Worm (Caenorhabditis elegans) whole organism, young adult: Measurements from ENCODE around the gene mel-28.

Source experiments
- B0336.3 ChIP-seq: fragments of 200-800 bp; sonication (Bioruptor generic); IDR thresholded peaks from 2 replicates; pipeline ENCODE4 v1.3.6; 2022; ENCODE audit warnings: missing genetic modification characterization, missing compliant biosample characterization
- C17E4.6 ChIP-seq: fragments of 200-800 bp; sonication (Bioruptor generic); IDR thresholded peaks from 2 replicates; pipeline ENCODE4 v1.3.6; 2022; ENCODE audit warnings: missing genetic modification reagents, missing genetic modification characterization, missing compliant biosample characterization
- F23B12.7 ChIP-seq: sonication (generic microtip); optimal IDR thresholded peaks from 2 replicates; lab custom pipeline; 2017; ENCODE audit warnings: missing genetic modification characterization, mild to moderate bottlenecking, missing compliant biosample characterization, antibody characterized with exemption, moderate library complexity; ENCODE audit not compliant: insufficient read depth
- F37B4.10 ChIP-seq: fragments of 200-800 bp; sonication (Bioruptor generic); IDR thresholded peaks from 2 replicates; pipeline ENCODE4 v1.3.6; 2022; ENCODE audit warnings: missing genetic modification characterization, missing compliant biosample characterization
- F39B2.1 ChIP-seq: fragments of 200-800 bp; sonication (Bioruptor generic); IDR thresholded peaks from 2 replicates; pipeline ENCODE4 v1.3.6; 2022; ENCODE audit warnings: missing genetic modification reagents, missing genetic modification characterization, missing compliant biosample characterization
- F57A8.1 ChIP-seq: fragments of 200-800 bp; sonication (Bioruptor generic); optimal IDR thresholded peaks from 2 replicates; lab custom pipeline; 2018; ENCODE audit warnings: mild to moderate bottlenecking, missing genetic modification characterization, moderate library complexity, missing compliant biosample characterization
- Y56A3A.18 ChIP-seq: fragments of 200-800 bp; sonication (Bioruptor generic); IDR thresholded peaks from 2 replicates; pipeline ENCODE4 v1.3.6; 2022; ENCODE audit warnings: missing genetic modification reagents, missing genetic modification characterization, missing compliant biosample characterization
- akir-1 ChIP-seq: fragments of 200-800 bp; sonication (Bioruptor generic); optimal IDR thresholded peaks from 2 replicates; lab custom pipeline; 2018; ENCODE audit warnings: mild to moderate bottlenecking, missing genetic modification characterization, moderate library complexity, missing compliant biosample characterization
- ama-1 ChIP-seq, 3 experiments: fragments of 150-350 bp in 1 of 3; sonication (generic microtip) in 2 of 3; optimal IDR thresholded peaks; 2 replicates each; lab custom pipeline; 2014 to 2018; ENCODE audit warnings: missing biosample characterization in 2 of 3, missing genetic modification characterization in 2 of 3, missing genetic modification reagents in 2 of 3
- atf-7 ChIP-seq: sonication (generic microtip); optimal IDR thresholded peaks from 2 replicates; lab custom pipeline; 2017; ENCODE audit warnings: mild to moderate bottlenecking, missing genetic modification characterization, missing compliant biosample characterization
- attf-3 ChIP-seq: fragments of 200-800 bp; sonication (Bioruptor generic); conservative IDR thresholded peaks from 2 replicates; pipeline ENCODE4 v1.3.6; 2022; ENCODE audit warnings: missing genetic modification reagents, missing genetic modification characterization, missing compliant biosample characterization
- attf-5 ChIP-seq: fragments of 200-800 bp; sonication (Bioruptor generic); optimal IDR thresholded peaks from 2 replicates; lab custom pipeline; 2018; ENCODE audit warnings: mild to moderate bottlenecking, missing genetic modification characterization, missing compliant biosample characterization
- ccch-3 ChIP-seq: fragments of 200-800 bp; sonication (Bioruptor generic); optimal IDR thresholded peaks from 2 replicates; lab custom pipeline; 2018; ENCODE audit warnings: mild to moderate bottlenecking, missing genetic modification characterization, missing compliant biosample characterization
- cebp-2 ChIP-seq: fragments of 200-800 bp; sonication (Bioruptor generic); IDR thresholded peaks from 2 replicates; pipeline ENCODE4 v1.3.6; 2022; ENCODE audit warnings: missing genetic modification characterization, missing compliant biosample characterization
- efl-1 ChIP-seq: fragments of 150-350 bp; optimal IDR thresholded peaks from 2 replicates; lab custom pipeline; 2014; ENCODE audit warnings: missing biosample characterization, missing genetic modification reagents, missing genetic modification characterization
- egrh-3 ChIP-seq: fragments of 200-800 bp; sonication (Bioruptor generic); IDR thresholded peaks from 2 replicates; pipeline ENCODE4 v1.3.6; 2022; ENCODE audit warnings: missing genetic modification reagents, missing genetic modification characterization, missing compliant biosample characterization
- ekl-4 ChIP-seq: fragments of 200-800 bp; sonication (Bioruptor generic); IDR thresholded peaks from 2 replicates; pipeline ENCODE4 v1.3.6; 2022; ENCODE audit warnings: missing genetic modification reagents, missing genetic modification characterization, missing compliant biosample characterization
- gei-17 ChIP-seq: fragments of 200-800 bp; sonication (Bioruptor generic); optimal IDR thresholded peaks from 2 replicates; lab custom pipeline; 2018; ENCODE audit warnings: mild to moderate bottlenecking, missing genetic modification characterization, missing compliant biosample characterization
- hlh-12 ChIP-seq: sonication (generic microtip); optimal IDR thresholded peaks from 2 replicates; lab custom pipeline; 2016; ENCODE audit warnings: missing genetic modification characterization, missing compliant biosample characterization
- hmg-1.2 ChIP-seq: fragments of 200-800 bp; sonication (Bioruptor generic); IDR thresholded peaks from 2 replicates; pipeline ENCODE4 v1.3.6; 2022; ENCODE audit warnings: missing genetic modification reagents, missing genetic modification characterization, missing compliant biosample characterization
- hrde-1 ChIP-seq: sonication (generic microtip); optimal IDR thresholded peaks from 2 replicates; lab custom pipeline; 2016; ENCODE audit warnings: missing genetic modification characterization, mild to moderate bottlenecking, missing compliant biosample characterization, moderate library complexity, missing genotype, missing genetic modification reagents, borderline replicate concordance
- lag-1 ChIP-seq: fragments of 200-800 bp; sonication (Bioruptor generic); IDR thresholded peaks from 2 replicates; pipeline ENCODE4 v1.3.6; 2022; ENCODE audit warnings: missing genetic modification reagents, missing genetic modification characterization, missing compliant biosample characterization
- let-607 ChIP-seq, 2 experiments: fragments of 200-800 bp in 1 of 2; sonication (Bioruptor generic) in 1 of 2; sonication (generic microtip) in 1 of 2; optimal IDR thresholded peaks; 2 replicates each; lab custom pipeline; 2016 to 2018; ENCODE audit warnings: mild to moderate bottlenecking in 2 of 2, missing compliant biosample characterization in 2 of 2, missing genetic modification characterization in 2 of 2, moderate library complexity in 2 of 2, missing genotype in 1 of 2
- lin-54 ChIP-seq: fragments of 200-800 bp; sonication (Bioruptor generic); optimal IDR thresholded peaks from 2 replicates; lab custom pipeline; 2018; ENCODE audit warnings: mild to moderate bottlenecking, missing genetic modification characterization, missing compliant biosample characterization
- madf-10 ChIP-seq: sonication (generic microtip); optimal IDR thresholded peaks from 2 replicates; lab custom pipeline; 2016; ENCODE audit warnings: mild to moderate bottlenecking, missing genetic modification characterization, missing compliant biosample characterization
- madf-6 ChIP-seq: fragments of 200-800 bp; sonication (Bioruptor generic); IDR thresholded peaks from 2 replicates; pipeline ENCODE4 v1.3.6; 2022; ENCODE audit warnings: missing genetic modification reagents, missing genetic modification characterization, missing compliant biosample characterization
- mcd-1 ChIP-seq: fragments of 200-800 bp; sonication (Bioruptor generic); IDR thresholded peaks from 2 replicates; pipeline ENCODE4 v1.3.6; 2022; ENCODE audit warnings: missing genetic modification reagents, missing genetic modification characterization, missing compliant biosample characterization
- mes-4 ChIP-seq: sonication (generic microtip); optimal IDR thresholded peaks from 2 replicates; lab custom pipeline; 2016; ENCODE audit warnings: missing genotype, missing genetic modification characterization, missing compliant biosample characterization
- mxl-1 ChIP-seq: sonication (generic microtip); optimal IDR thresholded peaks from 2 replicates; lab custom pipeline; 2016; ENCODE audit warnings: missing genetic modification characterization, missing compliant biosample characterization
- nhr-120 ChIP-seq: fragments of 200-800 bp; sonication (Bioruptor generic); IDR thresholded peaks from 2 replicates; pipeline ENCODE4 v1.3.6; 2022; ENCODE audit warnings: missing genetic modification characterization, missing compliant biosample characterization
- rpc-1 ChIP-seq, 2 experiments: fragments of 150-350 bp in 1 of 2; sonication (generic microtip) in 1 of 2; optimal IDR thresholded peaks; 2 replicates each; lab custom pipeline; 2014 to 2018; ENCODE audit warnings: missing biosample characterization in 1 of 2, missing genetic modification characterization in 1 of 2, missing genetic modification reagents in 1 of 2, missing genotype in 1 of 2
- snpc-1.3 ChIP-seq: sonication (generic microtip); optimal IDR thresholded peaks from 2 replicates; lab custom pipeline; 2017; ENCODE audit warnings: missing genetic modification characterization, mild to moderate bottlenecking, missing compliant biosample characterization, antibody characterized with exemption, moderate library complexity, missing genotype, missing genetic modification reagents; ENCODE audit not compliant: insufficient read depth
- snpc-4 ChIP-seq, 5 experiments: fragments of 150-350 bp in 1 of 5; sonication (generic microtip) in 4 of 5; optimal IDR thresholded peaks; 2 replicates each; lab custom pipeline; 2014 to 2018; ENCODE audit warnings: missing genetic modification characterization in 5 of 5, missing biosample characterization in 3 of 5, antibody characterized with exemption in 2 of 5, mild to moderate bottlenecking in 2 of 5, missing compliant biosample characterization in 2 of 5, missing genotype in 2 of 5, moderate library complexity in 2 of 5, missing genetic modification reagents in 1 of 5
- tbx-9 ChIP-seq: sonication (generic microtip); optimal IDR thresholded peaks from 2 replicates; lab custom pipeline; 2016; ENCODE audit warnings: borderline replicate concordance, missing genetic modification characterization, inconsistent platforms, missing compliant biosample characterization
- ztf-22 ChIP-seq: fragments of 200-800 bp; sonication (Bioruptor generic); optimal IDR thresholded peaks from 2 replicates; lab custom pipeline; 2018; ENCODE audit warnings: mild to moderate bottlenecking, missing genetic modification characterization, moderate library complexity, missing compliant biosample characterization
- ztf-3 ChIP-seq: fragments of 200-800 bp; sonication (Bioruptor generic); optimal IDR thresholded peaks from 2 replicates; lab custom pipeline; 2018; ENCODE audit warnings: mild to moderate bottlenecking, missing genetic modification characterization, missing compliant biosample characterization

The mel-28 gene

ce11 chrIII:4822140-4822539, 36.3 kb downstream of the mel-28 start, which contains the start of gene F26A1.8:
TSS of gene F26A1.8 (minus strand) at chrIII:4822240.
- no peak for TF ChIP-seq madf-6
- no peak for TF ChIP-seq B0336.3 (GFP tag; lab: Robert Waterston, UW)

- no peak for TF ChIP-seq hrde-1 (tag; lab: Kevin White, UChicago)
- no peak for TF ChIP-seq F39B2.1
- TF ChIP-seq, all 124 proteins: peak for 0
Observed at ce11 chrIII:4826606-4827005, 40.7 kb downstream of the mel-28 start, which contains the start of gene F26A1.3. TSS of gene F26A1.3 (plus strand) at chrIII:4826906.

- TF ChIP-seq let-607 (tag; optimal IDR thresholded peaks at IDR 0.05; lab: Kevin White, UChicago) (no peak), lag-1 (GFP tag; lab: Robert Waterston, UW) (no peak), snpc-4 (GFP tag; optimal IDR thresholded peaks at IDR 0.05; lab: Kevin White, UChicago) (no peak), snpc-4 (tag; optimal IDR thresholded peaks at IDR 0.05; lab: Kevin White, UChicago) (no peak), F57A8.1 (GFP tag; lab: Kevin White, UChicago) (no peak), mes-4 (tag; lab: Kevin White, UChicago) (no peak), ztf-22 (GFP tag; lab: Kevin White, UChicago) (no peak), snpc-1.3 (tag; lab: Kevin White, UChicago) (no peak), F23B12.7 (tag; lab: Kevin White, UChicago) (no peak), lin-54 (GFP tag; lab: Kevin White, UChicago) (no peak)
Observed at ce11 chrIII:4829440-4829839, 43.6 kb downstream of the mel-28 start, which contains the start of gene F26A1.9. TSS of gene F26A1.9 (minus strand) at chrIII:4829540.

- TF ChIP-seq hlh-12 (tag; lab: Kevin White, UChicago) (no peak), cebp-2 (no peak), nhr-120 (GFP tag; lab: Robert Waterston, UW) (no peak), ztf-3 (GFP tag; lab: Kevin White, UChicago) (no peak), rpc-1 (optimal IDR thresholded peaks at IDR 0.05; lab: Kevin White, UChicago) (no peak), rpc-1 (tag; optimal IDR thresholded peaks at IDR 0.05; lab: Kevin White, UChicago) (no peak), ccch-3 (no peak), egrh-3 (no peak), tbx-9 (tag; lab: Kevin White, UChicago) (no peak), lin-54 (GFP tag; lab: Kevin White, UChicago) (no peak), ama-1 (optimal IDR thresholded peaks at IDR 0.05; lab: Kevin White, UChicago) (no peak), ama-1 (GFP tag; optimal IDR thresholded peaks at IDR 0.05; lab: Kevin White, UChicago) (no peak), madf-10 (tag; lab: Kevin White, UChicago) (no peak), Y56A3A.18 (GFP tag; lab: Robert Waterston, UW) (no peak), mxl-1 (tag; lab: Kevin White, UChicago) (no peak), akir-1 (GFP tag; lab: Kevin White, UChicago) (no peak), atf-7 (tag; lab: Kevin White, UChicago) (no peak), F37B4.10 (GFP tag; lab: Robert Waterston, UW) (no peak), ekl-4 (GFP tag; lab: Robert Waterston, UW) (no peak)
Observed at ce11 chrIII:4830207-4830606, 44.3 kb downstream of the mel-28 start, which contains the start of gene nspd-9. TSS of gene nspd-9 (minus strand) at chrIII:4830307.

ce11 chrIII:4837429-4837828, 51.5 kb downstream of the mel-28 start, which contains the start of the genes acbp-7 and F26A1.19:
TSS of gene acbp-7 (plus strand) at chrIII:4837729.
TSS of gene F26A1.19 (plus strand) at chrIII:4837731.
- TF ChIP-seq efl-1, result no peak
- no peak for TF ChIP-seq gei-17 (GFP tag; lab: Kevin White, UChicago)
- no peak for TF ChIP-seq C17E4.6
- TF ChIP-seq hmg-1.2 (GFP tag; lab: Robert Waterston, UW), result no peak
- TF ChIP-seq mcd-1 (GFP tag; lab: Robert Waterston, UW), result no peak
- TF ChIP-seq cebp-2, result no peak
- TF ChIP-seq attf-3 (GFP tag; lab: Robert Waterston, UW), result no peak
- TF ChIP-seq snpc-4 (GFP tag; optimal IDR thresholded peaks at IDR 0.05; lab: Kevin White, UChicago), result no peak
- TF ChIP-seq snpc-4 (tag; optimal IDR thresholded peaks at IDR 0.05; lab: Kevin White, UChicago), result no peak
- no peak for TF ChIP-seq attf-5 (GFP tag; lab: Kevin White, UChicago)
